Worm (Caenorhabditis elegans) whole organism, L3 larva: ENCODE data around the gene F46G10.2.

Experiments
- R02D3.7 ChIP-seq: fragments of 150-350 bp; optimal IDR thresholded peaks from 2 replicates; lab custom pipeline; 2014; ENCODE audit warnings: missing biosample characterization, missing genetic modification characterization
- ama-1 ChIP-seq: fragments of 150-350 bp; optimal IDR thresholded peaks from 2 replicates; lab custom pipeline; 2018
- ceh-9 ChIP-seq: sonication (generic microtip); optimal IDR thresholded peaks from 2 replicates; lab custom pipeline; 2018; ENCODE audit warnings: missing biosample characterization, missing genetic modification characterization
- daf-12 ChIP-seq: fragments of 150-350 bp; optimal IDR thresholded peaks from 2 replicates; lab custom pipeline; 2014; ENCODE audit warnings: missing biosample characterization, missing genetic modification reagents, missing genetic modification characterization
- egl-27 ChIP-seq: sonication (generic microtip); optimal IDR thresholded peaks from 4 replicates; lab custom pipeline; 2017; ENCODE audit warnings: missing biosample characterization, missing genetic modification reagents, missing genetic modification characterization
- elt-3 ChIP-seq, 3 experiments: fragments of 150-350 bp in 1 of 3; sonication (generic microtip) in 2 of 3; optimal IDR thresholded peaks; 2 replicates in 2 of 3; 4 replicates in 1 of 3; lab custom pipeline; 2014 to 2017; ENCODE audit warnings: missing biosample characterization in 3 of 3, missing genetic modification characterization in 3 of 3
- lin-15B ChIP-seq: fragments of 150-350 bp; optimal IDR thresholded peaks from 2 replicates; lab custom pipeline; 2014; ENCODE audit warnings: missing biosample characterization, missing genetic modification characterization
- mdl-1 ChIP-seq: fragments of 150-350 bp; optimal IDR thresholded peaks from 2 replicates; lab custom pipeline; 2014; ENCODE audit warnings: missing biosample characterization, missing genetic modification characterization
- mml-1 ChIP-seq: fragments of 150-350 bp; sonication (generic microtip); optimal IDR thresholded peaks from 3 replicates; lab custom pipeline; 2014; ENCODE audit warnings: missing biosample characterization, missing genetic modification characterization
- nhr-28 ChIP-seq: fragments of 150-350 bp; optimal IDR thresholded peaks from 2 replicates; lab custom pipeline; 2014; ENCODE audit warnings: missing biosample characterization, missing genetic modification characterization
- sea-2 ChIP-seq: fragments of 150-350 bp; sonication (generic microtip); optimal IDR thresholded peaks from 4 replicates; lab custom pipeline; 2014; ENCODE audit warnings: missing biosample characterization, missing genetic modification reagents, missing genetic modification characterization
- snpc-4 ChIP-seq: fragments of 150-350 bp; optimal IDR thresholded peaks from 2 replicates; lab custom pipeline; 2014; ENCODE audit warnings: missing biosample characterization, missing genetic modification characterization
- unc-39 ChIP-seq: sonication (generic microtip); optimal IDR thresholded peaks from 4 replicates; lab custom pipeline; 2017; ENCODE audit warnings: missing biosample characterization, missing genetic modification characterization
- unc-62 ChIP-seq: fragments of 150-350 bp; sonication (generic microtip); optimal IDR thresholded peaks from 4 replicates; lab custom pipeline; 2014; ENCODE audit warnings: missing biosample characterization, missing genetic modification reagents, missing genetic modification characterization

ce11 chrX:13368283-13368682, 45.5 kb downstream of the F46G10.2 start:
- TF ChIP-seq lin-15B (tag; lab: Kevin White, UChicago): no peak
- TF ChIP-seq unc-62: no peak
- TF ChIP-seq mdl-1: no peak
- no peak for TF ChIP-seq ama-1 (lab: Kevin White, UChicago)
- no peak for TF ChIP-seq mml-1 (tag; lab: Kevin White, UChicago)
- no peak for TF ChIP-seq nhr-28 (tag; lab: Kevin White, UChicago)
- no peak for TF ChIP-seq sea-2 (GFP tag; lab: Kevin White, UChicago)
- no peak for TF ChIP-seq elt-3 (tag; optimal IDR thresholded peaks at IDR 0.05; lab: Kevin White, UChicago)
- TF ChIP-seq egl-27 (tag; lab: Kevin White, UChicago): no peak
- TF ChIP-seq unc-39 (tag; lab: Kevin White, UChicago): no peak
- no peak for TF ChIP-seq snpc-4 (tag; lab: Kevin White, UChicago)
- no peak for TF ChIP-seq R02D3.7 (tag; lab: Kevin White, UChicago)
- no peak for TF ChIP-seq ceh-9
- no peak for TF ChIP-seq daf-12 (tag; lab: Kevin White, UChicago)
